Fruit fly (Drosophila melanogaster) whole organism, pupa: ENCODE data around the gene CG14326.

Experiments
- CG12605 ChIP-seq: fragments of 200-800 bp; sonication (Bioruptor generic); IDR thresholded peaks from 2 replicates; pipeline ENCODE4 v1.3.6; 2022; ENCODE audit warnings: missing biosample characterization, missing genetic modification characterization
- CG14655 ChIP-seq: fragments of 200-800 bp; sonication (Bioruptor generic); optimal IDR thresholded peaks from 3 replicates; lab custom pipeline; 2017; ENCODE audit warnings: mild to moderate bottlenecking, missing biosample characterization, missing genetic modification reagents, missing genetic modification characterization
- CG15710 ChIP-seq: fragments of 200-800 bp; sonication (Bioruptor generic); optimal IDR thresholded peaks from 2 replicates; lab custom pipeline; 2018; ENCODE audit warnings: missing biosample characterization, mild to moderate bottlenecking, missing genetic modification characterization, moderate library complexity
- CG9948 ChIP-seq: fragments of 200-800 bp; sonication (Bioruptor generic); optimal IDR thresholded peaks from 2 replicates; lab custom pipeline; 2018; ENCODE audit warnings: missing biosample characterization, mild to moderate bottlenecking, missing genetic modification characterization, moderate library complexity
- fd96Ca ChIP-seq: fragments of 200-800 bp; sonication (Bioruptor generic); IDR thresholded peaks from 3 replicates; pipeline ENCODE4 v1.3.6; 2022; ENCODE audit warnings: missing biosample characterization, missing genetic modification characterization

DNA sequence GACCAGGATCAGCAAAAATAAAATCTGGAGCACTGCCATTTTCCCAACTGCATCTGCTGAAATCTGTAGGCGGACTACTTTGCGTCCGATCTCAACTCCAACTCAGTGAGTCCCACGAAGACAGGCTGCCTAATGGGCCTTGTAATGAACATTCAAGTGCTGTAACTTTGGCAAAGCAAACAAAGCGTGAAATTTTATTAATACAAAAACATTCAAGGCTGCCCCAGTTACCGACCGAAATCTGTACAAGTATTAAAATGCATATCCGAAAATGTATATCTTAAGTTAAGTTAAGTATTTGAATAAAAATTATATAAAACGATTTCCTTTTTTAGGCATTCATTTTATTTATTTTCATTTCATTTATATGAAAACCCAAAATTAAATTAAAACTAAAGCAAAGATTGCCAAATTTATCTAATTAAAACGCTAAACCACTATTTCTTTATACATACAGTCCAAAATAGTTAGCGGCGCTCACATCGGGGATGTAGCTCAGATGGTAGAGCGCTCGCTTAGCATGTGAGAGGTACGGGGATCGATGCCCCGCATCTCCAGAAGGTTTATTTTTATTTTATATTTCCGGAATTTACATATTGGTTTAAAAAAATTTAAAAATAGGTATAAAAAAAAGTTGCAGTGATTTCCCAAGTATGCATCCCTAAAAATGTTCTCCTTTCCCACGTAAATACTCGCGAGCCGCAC, 3.3 kb downstream of the CG14326 start, which contains the start of gene CG14323:
- no peak for TF ChIP-seq CG12605 (GFP tag; lab: Robert Waterston, UW)
- TF ChIP-seq CG9948 (tag; lab: Kevin White, UChicago) = no peak
- TF ChIP-seq CG15710 (tag; lab: Kevin White, UChicago) = no peak
- no peak for TF ChIP-seq fd96Ca
- TF ChIP-seq CG14655 (GFP tag; lab: Kevin White, UChicago) = no peak
